Fruit fly (Drosophila melanogaster) whole organism, embryonic: ENCODE measurements around the gene CG9676.

Experiments used
- Blimp-1 ChIP-seq: fragments of 200-800 bp; sonication (Bioruptor generic); optimal IDR thresholded peaks from 3 replicates; lab custom pipeline; 2018; ENCODE audit warnings: missing biosample characterization, missing genetic modification characterization, mild to moderate bottlenecking, moderate library complexity, missing genetic modification reagents
- CG6683 ChIP-seq: fragments of 200-800 bp; sonication (Bioruptor generic); optimal IDR thresholded peaks from 2 replicates; lab custom pipeline; 2017; ENCODE audit warnings: missing biosample characterization, mild to moderate bottlenecking, missing genetic modification characterization, missing genetic modification reagents
- knrl ChIP-seq: fragments of 200-800 bp; sonication (Bioruptor generic); IDR thresholded peaks from 3 replicates; pipeline ENCODE4 v1.3.6; 2022; ENCODE audit warnings: missing biosample characterization, missing genetic modification characterization; ENCODE audit not compliant: partially characterized antibody
- p53 ChIP-seq: fragments of 200-800 bp; sonication (Bioruptor generic); optimal IDR thresholded peaks from 2 replicates; lab custom pipeline; 2016; ENCODE audit warnings: missing biosample characterization, missing genetic modification characterization
- pros ChIP-seq: fragments of 200-800 bp; sonication (Bioruptor generic); optimal IDR thresholded peaks from 3 replicates; lab custom pipeline; 2019; ENCODE audit warnings: missing biosample characterization, mild to moderate bottlenecking, missing genetic modification characterization, moderate library complexity

DNA sequence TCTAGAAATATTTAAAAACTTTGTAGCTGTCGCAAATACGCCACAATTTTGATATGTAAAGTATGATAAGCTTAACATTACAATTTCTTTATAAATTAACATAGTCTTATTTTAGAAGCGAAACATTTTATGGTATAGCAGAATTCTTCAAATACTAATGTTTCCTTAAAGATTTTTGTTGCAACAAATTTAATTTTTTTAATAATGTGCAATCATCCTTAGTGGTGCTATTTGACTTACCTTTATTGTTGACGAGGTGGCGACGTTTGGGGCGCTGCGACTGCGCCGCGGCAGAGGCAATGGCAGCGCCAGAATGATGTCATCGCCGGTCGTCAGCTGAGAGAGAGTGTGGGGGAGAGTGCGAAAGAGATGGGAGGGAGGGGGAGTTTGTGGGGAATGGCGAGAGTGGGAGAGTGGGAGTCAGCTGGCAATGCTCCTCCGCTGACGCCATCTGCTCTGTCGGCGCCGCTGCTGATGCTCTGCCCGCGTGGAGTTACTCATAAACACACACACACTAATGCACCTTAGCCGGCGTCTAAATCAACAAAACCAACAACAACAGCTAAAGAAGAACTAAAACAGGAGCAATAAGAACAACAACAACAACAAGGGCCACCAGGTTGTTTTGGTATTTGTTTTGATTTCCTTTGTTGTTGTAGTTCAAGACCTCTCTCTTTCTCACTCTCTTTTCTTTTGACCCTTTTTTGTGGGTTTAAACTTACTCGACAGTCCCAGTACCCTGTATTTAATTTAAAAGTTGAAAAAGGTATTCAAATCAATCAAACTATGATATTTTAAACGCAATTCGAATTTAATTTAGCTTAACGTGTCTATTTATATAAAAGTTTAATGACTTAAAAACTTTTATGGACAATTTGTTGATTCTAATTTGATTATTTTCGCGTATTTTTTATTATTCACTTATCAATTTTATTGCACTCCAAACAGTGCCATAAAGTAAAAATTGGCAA lies 23.5 kb upstream of the CG9676 start:
- TF ChIP-seq Blimp-1 (peak; percentile 52), knrl (GFP tag; lab: Robert Waterston, UW) (no peak), pros (GFP tag; lab: Kevin White, UChicago) (no peak), CG6683 (GFP tag; lab: Kevin White, UChicago) (no peak), p53 (GFP tag; lab: Kevin White, UChicago) (no peak)
